Fruit fly (Drosophila melanogaster) whole organism, embryonic: ENCODE results near the gene Syt1.

Experiments
- Abd-B ChIP-seq: fragments of 200-800 bp; sonication (Bioruptor generic); optimal IDR thresholded peaks from 2 replicates; lab custom pipeline; 2018; ENCODE audit warnings: missing biosample characterization, mild to moderate bottlenecking, missing genetic modification characterization, moderate library complexity
- B-H1 ChIP-seq: fragments of 200-800 bp; sonication (Bioruptor generic); IDR thresholded peaks from 3 replicates; pipeline ENCODE4 v1.3.6; 2022; ENCODE audit warnings: missing biosample characterization, missing genetic modification characterization
- CG16813 ChIP-seq: fragments of 200-800 bp; sonication (Bioruptor generic); IDR thresholded peaks from 3 replicates; pipeline ENCODE4 v1.3.6; 2022; ENCODE audit warnings: missing biosample characterization, missing genetic modification characterization; ENCODE audit not compliant: partially characterized antibody
- ato ChIP-seq: fragments of 200-800 bp; sonication (Bioruptor generic); IDR thresholded peaks from 2 replicates; pipeline ENCODE4 v1.3.6; 2022; ENCODE audit warnings: missing biosample characterization, missing genetic modification characterization; ENCODE audit not compliant: partially characterized antibody
- bbx ChIP-seq: fragments of 200-800 bp; sonication (Bioruptor generic); IDR thresholded peaks from 2 replicates; pipeline ENCODE4 v1.3.6; 2022; ENCODE audit warnings: missing biosample characterization, missing genetic modification characterization; ENCODE audit not compliant: partially characterized antibody
- dysf ChIP-seq: fragments of 200-800 bp; sonication (Bioruptor generic); IDR thresholded peaks from 3 replicates; pipeline ENCODE4 v1.3.6; 2022; ENCODE audit warnings: missing biosample characterization, missing genetic modification characterization
- mirr ChIP-seq: fragments of 200-800 bp; sonication (Bioruptor generic); optimal IDR thresholded peaks from 3 replicates; lab custom pipeline; 2018; ENCODE audit warnings: missing biosample characterization, mild to moderate bottlenecking, missing genetic modification characterization
- ranshi ChIP-seq: fragments of 200-800 bp; sonication (Bioruptor generic); IDR thresholded peaks from 2 replicates; pipeline ENCODE4 v1.3.6; 2022; ENCODE audit warnings: missing biosample characterization, missing genetic modification characterization
- ro ChIP-seq: fragments of 200-800 bp; sonication (Bioruptor generic); IDR thresholded peaks from 2 replicates; pipeline ENCODE4 v1.3.6; 2022; ENCODE audit warnings: missing biosample characterization, missing genetic modification characterization
- sd ChIP-seq: fragments of 200-800 bp; sonication (Bioruptor generic); optimal IDR thresholded peaks from 3 replicates; lab custom pipeline; 2018; ENCODE audit warnings: missing biosample characterization, mild to moderate bottlenecking, missing genetic modification characterization, moderate library complexity

dm6 chr2L:2830341-2830800, 30.6 kb upstream of the Syt1 start:
- no peak for TF ChIP-seq mirr (GFP tag; lab: Kevin White, UChicago)
- TF ChIP-seq sd, result peak; percentile 44
- no peak for TF ChIP-seq ato
- peak; percentile 24; the same call in 1 of the 2 replicates for TF ChIP-seq ro (GFP tag; lab: Robert Waterston, UW)
- peak; percentile 83 for TF ChIP-seq Abd-B
- no peak for TF ChIP-seq CG16813
- peak; percentile 42; the same call in 1 of the 2 replicates for TF ChIP-seq ranshi (GFP tag; lab: Robert Waterston, UW)
- TF ChIP-seq bbx, result no peak
- peak; percentile 85 for TF ChIP-seq dysf (GFP tag; lab: Robert Waterston, UW)
- TF ChIP-seq B-H1, result peak; percentile 57; the same call in 2 of the 3 replicates
